Worm (Caenorhabditis elegans) whole organism, L1 larva: ENCODE measurements around the gene klc-1.

ENCODE experiments used
- ama-1 ChIP-seq: fragments of 150-350 bp; optimal IDR thresholded peaks from 2 replicates; lab custom pipeline; 2014
- ces-1 ChIP-seq: fragments of 150-350 bp; optimal IDR thresholded peaks from 2 replicates; lab custom pipeline; 2014; ENCODE audit warnings: missing biosample characterization, missing genetic modification reagents, missing genetic modification characterization
- dpl-1 ChIP-seq, 3 experiments: fragments of 150-350 bp in 2 of 3; sonication (generic microtip) in 1 of 3; optimal IDR thresholded peaks; 2 replicates each; lab custom pipeline; 2014 to 2017; ENCODE audit warnings: missing biosample characterization in 3 of 3, missing genetic modification characterization in 3 of 3, missing genetic modification reagents in 3 of 3
- efl-3 ChIP-seq: fragments of 200-800 bp; sonication (Bioruptor generic); optimal IDR thresholded peaks from 2 replicates; lab custom pipeline; 2018; ENCODE audit warnings: mild to moderate bottlenecking, missing genetic modification characterization, missing compliant biosample characterization
- jun-1 ChIP-seq: fragments of 150-350 bp; optimal IDR thresholded peaks from 2 replicates; lab custom pipeline; 2014; ENCODE audit warnings: missing biosample characterization, missing genetic modification reagents, missing genetic modification characterization
- nhr-237 ChIP-seq: fragments of 150-350 bp; optimal IDR thresholded peaks from 2 replicates; lab custom pipeline; 2014; ENCODE audit warnings: missing biosample characterization, missing genetic modification characterization
- skn-1 ChIP-seq: fragments of 150-350 bp; optimal IDR thresholded peaks from 2 replicates; lab custom pipeline; 2014; ENCODE audit warnings: missing biosample characterization, missing genetic modification characterization
- tbx-2 ChIP-seq: sonication (generic microtip); optimal IDR thresholded peaks from 2 replicates; lab custom pipeline; 2016; ENCODE audit warnings: missing genetic modification characterization, missing compliant biosample characterization
- unc-130 ChIP-seq: fragments of 150-350 bp; optimal IDR thresholded peaks from 2 replicates; lab custom pipeline; 2017; ENCODE audit warnings: missing biosample characterization, missing genetic modification characterization, inconsistent platforms

ce11 chrIV:11067003-11067402 is 16.5 kb upstream of the klc-1 start, which contains the start of gene ttr-17:
- TF ChIP-seq jun-1 (tag; lab: Kevin White, UChicago) (no peak), ama-1 (lab: Kevin White, UChicago) (no peak), skn-1 (tag; lab: Kevin White, UChicago) (no peak), efl-3 (no peak), dpl-1 (GFP tag; optimal IDR thresholded peaks at IDR 0.05; lab: Kevin White, UChicago) (no peak), ces-1 (GFP tag; lab: Kevin White, UChicago) (no peak), tbx-2 (tag; lab: Kevin White, UChicago) (no peak), nhr-237 (no peak), unc-130 (tag; lab: Kevin White, UChicago) (no peak)
